Worm (Caenorhabditis elegans): ENCODE data around the gene col-89.

DNA sequence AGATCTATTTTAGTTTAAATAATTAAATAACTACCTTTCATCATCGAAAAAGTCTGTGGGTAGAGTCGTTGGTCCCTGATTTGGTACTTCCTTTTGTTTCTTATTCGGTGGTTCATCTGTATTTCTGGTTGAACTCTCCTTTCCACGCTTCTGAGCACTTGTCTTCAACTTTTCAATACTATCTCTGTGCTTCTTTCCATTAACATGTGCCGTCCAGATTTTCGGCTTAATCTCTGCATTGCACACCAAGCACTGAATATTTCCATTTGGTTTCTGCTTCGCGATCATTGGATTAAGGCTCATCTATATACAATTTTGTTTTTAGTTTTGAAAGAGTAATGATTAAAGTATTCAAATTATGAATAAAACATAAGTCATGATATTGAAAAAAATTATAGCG is 48.0 kb upstream of the col-89 start, which contains the start of gene sel-13:
- no peak for TF ChIP-seq flt-1 (GFP tag; IDR thresholded peaks at IDR 0.05)
- no peak for TF ChIP-seq cog-1 (tag; optimal IDR thresholded peaks at IDR 0.05)
- no peak for TF ChIP-seq T22C8.4 (GFP tag; IDR thresholded peaks at IDR 0.05)
- TF ChIP-seq ref-1 (GFP tag; conservative IDR thresholded peaks at IDR 0.05), result no peak
- no peak for TF ChIP-seq ztf-29 (GFP tag; IDR thresholded peaks at IDR 0.05)
- no peak for TF ChIP-seq med-1 (GFP tag; optimal IDR thresholded peaks at IDR 0.05; ENCODE audit: insufficient read depth)
- no peak for TF ChIP-seq klf-2 (GFP tag; conservative IDR thresholded peaks at IDR 0.05)
- no peak for TF ChIP-seq ztf-23 (GFP tag; IDR thresholded peaks at IDR 0.05)
